Worm (Caenorhabditis elegans) whole organism, young adult: ENCODE results near the gene taf-13.

ENCODE experiments used
- F10E7.11 ChIP-seq: sonication (generic microtip); optimal IDR thresholded peaks from 2 replicates; lab custom pipeline; 2017; ENCODE audit warnings: mild to moderate bottlenecking, missing genetic modification characterization, moderate library complexity, missing compliant biosample characterization
- F22D6.2 ChIP-seq: sonication (generic microtip); optimal IDR thresholded peaks from 2 replicates; lab custom pipeline; 2016; ENCODE audit warnings: mild to moderate bottlenecking, missing genetic modification characterization, missing compliant biosample characterization
- F23B12.7 ChIP-seq: sonication (generic microtip); optimal IDR thresholded peaks from 2 replicates; lab custom pipeline; 2017; ENCODE audit warnings: missing genetic modification characterization, mild to moderate bottlenecking, missing compliant biosample characterization, antibody characterized with exemption, moderate library complexity; ENCODE audit not compliant: insufficient read depth
- F39B2.1 ChIP-seq: fragments of 200-800 bp; sonication (Bioruptor generic); IDR thresholded peaks from 2 replicates; pipeline ENCODE4 v1.3.6; 2022; ENCODE audit warnings: missing genetic modification reagents, missing genetic modification characterization, missing compliant biosample characterization
- F55B11.4 ChIP-seq: sonication (generic microtip); optimal IDR thresholded peaks from 2 replicates; lab custom pipeline; 2016; ENCODE audit warnings: missing compliant biosample characterization, missing genetic modification characterization, borderline replicate concordance; ENCODE audit not compliant: insufficient read depth
- K12H6.12 ChIP-seq: fragments of 200-800 bp; sonication (Bioruptor generic); optimal IDR thresholded peaks from 2 replicates; lab custom pipeline; 2018; ENCODE audit warnings: mild to moderate bottlenecking, missing genetic modification characterization, missing compliant biosample characterization
- T26A5.8 ChIP-seq: sonication (generic microtip); optimal IDR thresholded peaks from 2 replicates; lab custom pipeline; 2016; ENCODE audit warnings: missing genetic modification characterization, missing compliant biosample characterization
- Y67H2A.10 ChIP-seq: fragments of 200-800 bp; sonication (Bioruptor generic); conservative IDR thresholded peaks from 2 replicates; pipeline ENCODE4 v1.3.6; 2022; ENCODE audit warnings: missing genetic modification reagents, missing genetic modification characterization, missing compliant biosample characterization
- ama-1 ChIP-seq, 3 experiments: fragments of 150-350 bp in 1 of 3; sonication (generic microtip) in 2 of 3; optimal IDR thresholded peaks; 2 replicates each; lab custom pipeline; 2014 to 2018; ENCODE audit warnings: missing biosample characterization in 2 of 3, missing genetic modification characterization in 2 of 3, missing genetic modification reagents in 2 of 3
- atf-7 ChIP-seq: sonication (generic microtip); optimal IDR thresholded peaks from 2 replicates; lab custom pipeline; 2017; ENCODE audit warnings: mild to moderate bottlenecking, missing genetic modification characterization, missing compliant biosample characterization
- attf-3 ChIP-seq: fragments of 200-800 bp; sonication (Bioruptor generic); conservative IDR thresholded peaks from 2 replicates; pipeline ENCODE4 v1.3.6; 2022; ENCODE audit warnings: missing genetic modification reagents, missing genetic modification characterization, missing compliant biosample characterization
- attf-5 ChIP-seq: fragments of 200-800 bp; sonication (Bioruptor generic); optimal IDR thresholded peaks from 2 replicates; lab custom pipeline; 2018; ENCODE audit warnings: mild to moderate bottlenecking, missing genetic modification characterization, missing compliant biosample characterization
- bed-2 ChIP-seq: fragments of 200-800 bp; sonication (Bioruptor generic); IDR thresholded peaks from 2 replicates; pipeline ENCODE4 v1.3.6; 2022; ENCODE audit warnings: missing genetic modification reagents, missing genetic modification characterization, missing compliant biosample characterization
- ccch-3 ChIP-seq: fragments of 200-800 bp; sonication (Bioruptor generic); optimal IDR thresholded peaks from 2 replicates; lab custom pipeline; 2018; ENCODE audit warnings: mild to moderate bottlenecking, missing genetic modification characterization, missing compliant biosample characterization
- dpff-1 ChIP-seq: sonication (generic microtip); optimal IDR thresholded peaks from 2 replicates; lab custom pipeline; 2017; ENCODE audit warnings: mild to moderate bottlenecking, missing genetic modification characterization, missing compliant biosample characterization
- ekl-4 ChIP-seq: fragments of 200-800 bp; sonication (Bioruptor generic); IDR thresholded peaks from 2 replicates; pipeline ENCODE4 v1.3.6; 2022; ENCODE audit warnings: missing genetic modification reagents, missing genetic modification characterization, missing compliant biosample characterization
- ets-4 ChIP-seq: fragments of 200-800 bp; sonication (Bioruptor generic); optimal IDR thresholded peaks from 2 replicates; lab custom pipeline; 2018; ENCODE audit warnings: mild to moderate bottlenecking, missing genetic modification characterization, missing compliant biosample characterization
- gei-17 ChIP-seq: fragments of 200-800 bp; sonication (Bioruptor generic); optimal IDR thresholded peaks from 2 replicates; lab custom pipeline; 2018; ENCODE audit warnings: mild to moderate bottlenecking, missing genetic modification characterization, missing compliant biosample characterization
- let-526 ChIP-seq: fragments of 200-800 bp; sonication (Bioruptor generic); IDR thresholded peaks from 2 replicates; pipeline ENCODE4 v1.3.6; 2022; ENCODE audit warnings: missing genetic modification reagents, missing genetic modification characterization, missing compliant biosample characterization
- lin-35 ChIP-seq, 3 experiments: fragments of 150-350 bp in 2 of 3; sonication (generic microtip) in 1 of 3; optimal IDR thresholded peaks; 2 replicates each; lab custom pipeline; 2014 to 2018; ENCODE audit warnings: missing biosample characterization in 3 of 3, missing genetic modification characterization in 3 of 3, missing genetic modification reagents in 3 of 3
- lir-1 ChIP-seq: fragments of 200-800 bp; sonication (Bioruptor generic); conservative IDR thresholded peaks from 2 replicates; pipeline ENCODE4 v1.3.6; 2022; ENCODE audit warnings: missing genetic modification reagents, missing genetic modification characterization, missing compliant biosample characterization
- madf-6 ChIP-seq: fragments of 200-800 bp; sonication (Bioruptor generic); IDR thresholded peaks from 2 replicates; pipeline ENCODE4 v1.3.6; 2022; ENCODE audit warnings: missing genetic modification reagents, missing genetic modification characterization, missing compliant biosample characterization
- mes-4 ChIP-seq: sonication (generic microtip); optimal IDR thresholded peaks from 2 replicates; lab custom pipeline; 2016; ENCODE audit warnings: missing genotype, missing genetic modification characterization, missing compliant biosample characterization
- mxl-1 ChIP-seq: sonication (generic microtip); optimal IDR thresholded peaks from 2 replicates; lab custom pipeline; 2016; ENCODE audit warnings: missing genetic modification characterization, missing compliant biosample characterization
- nfya-2 ChIP-seq: fragments of 200-800 bp; sonication (Bioruptor generic); IDR thresholded peaks from 2 replicates; pipeline ENCODE4 v1.3.6; 2022; ENCODE audit warnings: missing genetic modification reagents, missing genetic modification characterization, missing compliant biosample characterization
- nhr-120 ChIP-seq: fragments of 200-800 bp; sonication (Bioruptor generic); IDR thresholded peaks from 2 replicates; pipeline ENCODE4 v1.3.6; 2022; ENCODE audit warnings: missing genetic modification characterization, missing compliant biosample characterization
- nhr-90 ChIP-seq: sonication (generic microtip); optimal IDR thresholded peaks from 2 replicates; lab custom pipeline; 2016; ENCODE audit warnings: missing genotype, mild to moderate bottlenecking, missing genetic modification characterization, missing compliant biosample characterization
- somi-1 ChIP-seq: fragments of 200-800 bp; sonication (Bioruptor generic); optimal IDR thresholded peaks from 2 replicates; lab custom pipeline; 2018; ENCODE audit warnings: mild to moderate bottlenecking, missing genetic modification characterization, missing compliant biosample characterization
- tbp1 ChIP-seq: fragments of 200-800 bp; sonication (Bioruptor generic); optimal IDR thresholded peaks from 2 replicates; lab custom pipeline; 2018; ENCODE audit warnings: mild to moderate bottlenecking, missing genetic modification characterization, missing compliant biosample characterization
- tbx-9 ChIP-seq: sonication (generic microtip); optimal IDR thresholded peaks from 2 replicates; lab custom pipeline; 2016; ENCODE audit warnings: borderline replicate concordance, missing genetic modification characterization, inconsistent platforms, missing compliant biosample characterization
- xnd-1 ChIP-seq: sonication (generic microtip); optimal IDR thresholded peaks from 2 replicates; lab custom pipeline; 2016; ENCODE audit warnings: missing genotype, missing genetic modification reagents, missing genetic modification characterization, missing compliant biosample characterization
- zim-3 ChIP-seq: sonication (generic microtip); optimal IDR thresholded peaks from 2 replicates; lab custom pipeline; 2017; ENCODE audit warnings: mild to moderate bottlenecking, missing genetic modification characterization, moderate library complexity, missing compliant biosample characterization
- ztf-18 ChIP-seq: sonication (generic microtip); optimal IDR thresholded peaks from 2 replicates; lab custom pipeline; 2016; ENCODE audit warnings: missing genotype, mild to moderate bottlenecking, missing genetic modification characterization, missing compliant biosample characterization
- ztf-22 ChIP-seq: fragments of 200-800 bp; sonication (Bioruptor generic); optimal IDR thresholded peaks from 2 replicates; lab custom pipeline; 2018; ENCODE audit warnings: mild to moderate bottlenecking, missing genetic modification characterization, moderate library complexity, missing compliant biosample characterization

The taf-13 gene

DNA sequence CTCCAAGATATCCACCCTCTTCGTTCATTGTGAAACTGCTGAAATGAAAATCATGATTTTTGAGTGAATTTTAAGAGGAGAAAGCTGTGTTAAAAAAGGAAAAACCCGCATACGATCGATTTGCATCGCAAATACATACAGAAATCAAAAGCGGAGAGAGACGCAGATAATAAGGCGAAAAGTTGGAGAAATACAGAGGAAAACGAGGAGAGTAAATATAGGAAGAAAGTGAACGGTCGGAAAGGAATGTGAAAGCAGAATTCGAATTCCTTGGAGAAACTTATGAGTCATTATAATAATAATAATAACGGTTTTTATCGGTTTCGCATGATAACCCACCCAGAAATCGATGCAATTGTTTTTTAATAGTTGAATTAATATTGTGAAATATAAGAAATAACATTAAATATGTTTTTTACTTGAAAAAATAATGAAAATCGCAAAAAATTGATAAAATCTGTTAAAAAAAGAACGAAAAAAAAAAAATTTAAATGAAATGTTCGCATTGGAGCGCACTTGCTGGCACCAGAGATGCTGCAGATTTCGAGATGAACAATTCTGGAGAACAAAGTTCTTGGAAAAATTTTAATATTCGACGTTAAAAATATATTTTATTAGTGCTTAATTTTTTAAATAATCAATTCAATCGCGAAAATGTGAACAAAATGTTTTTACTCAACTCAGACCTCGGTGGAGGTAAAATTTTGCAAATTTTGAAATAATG is 2.0 kb upstream of the taf-13 start, which contains the start of gene ccm-3 (continued):
- TF ChIP-seq F23B12.7 = peak; percentile 1
- no peak for TF ChIP-seq nhr-90 (tag; lab: Kevin White, UChicago)
- no peak for TF ChIP-seq xnd-1 (tag; lab: Kevin White, UChicago)
- no peak for TF ChIP-seq F10E7.11 (tag; lab: Kevin White, UChicago)
- no peak for TF ChIP-seq F55B11.4 (tag; lab: Kevin White, UChicago)
- TF ChIP-seq lin-35 (GFP tag; optimal IDR thresholded peaks at IDR 0.05; lab: Kevin White, UChicago) = peak in 1 of 3 experiments; percentile 36

DNA sequence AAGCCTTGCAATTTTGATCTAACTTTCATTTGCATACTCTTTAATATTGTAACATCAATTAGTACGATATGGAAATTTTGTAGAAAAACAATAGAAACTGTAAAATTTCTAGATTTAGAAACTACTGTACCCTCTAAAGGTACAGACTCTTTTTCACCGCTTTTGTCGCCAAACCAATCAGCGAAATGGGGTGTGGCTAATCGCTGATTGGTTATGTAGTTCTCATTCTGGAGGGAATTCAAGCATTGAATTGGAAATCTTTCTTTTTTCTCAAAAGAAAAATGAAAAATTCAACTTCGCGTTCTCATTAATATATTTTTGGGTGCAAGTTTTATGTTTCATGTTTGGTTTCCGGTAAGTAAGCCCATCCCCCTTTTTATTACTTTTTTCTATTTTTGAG is 1.9 kb downstream of the taf-13 start:
- TF ChIP-seq ztf-18 (tag; lab: Kevin White, UChicago) = no peak
- no peak for TF ChIP-seq madf-6 (GFP tag; lab: Robert Waterston, UW)
- no peak for TF ChIP-seq lir-1
- TF ChIP-seq ekl-4 (GFP tag; lab: Robert Waterston, UW) = no peak

DNA sequence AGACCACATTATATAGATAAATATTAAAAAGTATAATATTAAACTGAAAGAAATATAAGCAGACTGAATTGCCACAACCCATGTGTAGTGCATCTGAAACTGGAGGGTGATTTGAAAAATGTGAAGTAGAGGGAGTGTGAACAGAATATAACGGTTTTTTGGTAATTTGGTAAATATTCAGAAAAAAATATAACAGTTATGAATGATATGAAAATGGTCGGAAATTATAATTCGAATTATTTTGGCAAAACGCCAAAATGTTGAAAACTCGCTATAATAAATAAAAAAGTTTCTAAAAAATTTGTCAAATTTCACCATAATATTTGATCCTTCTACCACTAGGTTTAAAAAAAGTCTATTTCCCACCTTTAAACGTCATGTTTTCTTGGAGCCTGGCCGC is 3.2 kb downstream of the taf-13 start, which contains the start of gene srv-2:
TSS of gene srv-2 (minus strand) at position 101 of the 400 bp plus-strand sequence.
- TF ChIP-seq atf-7 (no peak), ets-4 (GFP tag; lab: Kevin White, UChicago) (no peak), ccch-3 (GFP tag; lab: Kevin White, UChicago) (no peak), F22D6.2 (tag; lab: Kevin White, UChicago) (no peak), bed-2 (GFP tag; lab: Robert Waterston, UW) (no peak), ama-1 (optimal IDR thresholded peaks at IDR 0.05; lab: Kevin White, UChicago) (no peak), ama-1 (GFP tag; optimal IDR thresholded peaks at IDR 0.05; lab: Kevin White, UChicago) (no peak), tbx-9 (tag; lab: Kevin White, UChicago) (no peak)

DNA sequence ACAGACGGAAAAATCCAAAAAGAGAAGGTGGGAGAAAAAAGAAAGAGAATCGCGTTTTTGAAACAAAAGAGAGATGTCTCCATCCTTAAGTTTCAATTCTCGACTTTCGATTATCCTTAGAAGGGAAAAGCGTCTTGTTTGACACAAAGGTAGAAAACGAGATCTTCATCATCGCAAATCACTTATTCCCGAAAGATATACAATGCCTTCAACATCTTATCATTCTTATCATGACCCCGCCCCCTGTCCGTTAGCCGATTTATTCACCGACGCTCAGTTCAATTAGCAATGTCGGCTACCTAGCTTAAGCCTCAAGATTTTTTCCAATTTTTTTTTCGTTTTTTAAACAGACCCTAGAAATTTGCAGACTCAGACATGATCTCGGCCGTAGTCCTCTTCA is 6.4 kb downstream of the taf-13 start, which contains the start of gene C14A4.9:
TSS of gene C14A4.9 (plus strand) at position 368 of the 400 bp plus-strand sequence.
- no peak for TF ChIP-seq T26A5.8 (tag; lab: Kevin White, UChicago)
- TF ChIP-seq K12H6.12 (tag; lab: Kevin White, UChicago) = no peak
- no peak for TF ChIP-seq let-526
- no peak for TF ChIP-seq somi-1
- TF ChIP-seq zim-3 (tag; lab: Kevin White, UChicago) = no peak
- no peak for TF ChIP-seq dpff-1 (tag; lab: Kevin White, UChicago)
- TF ChIP-seq attf-3 (GFP tag; lab: Robert Waterston, UW) = no peak
- no peak for TF ChIP-seq xnd-1 (tag; lab: Kevin White, UChicago)
- no peak for TF ChIP-seq nfya-2 (GFP tag; lab: Robert Waterston, UW)
- TF ChIP-seq ztf-22 (GFP tag; lab: Kevin White, UChicago) = no peak
- no peak for TF ChIP-seq F39B2.1 (GFP tag; lab: Robert Waterston, UW)
- TF ChIP-seq mxl-1 (tag; lab: Kevin White, UChicago) = no peak
- no peak for TF ChIP-seq attf-5 (GFP tag; lab: Kevin White, UChicago)
- TF ChIP-seq mes-4 = no peak
- no peak for TF ChIP-seq gei-17 (GFP tag; lab: Kevin White, UChicago)
- no peak for TF ChIP-seq Y67H2A.10 (GFP tag; lab: Robert Waterston, UW)
- TF ChIP-seq nhr-120 = no peak
- TF ChIP-seq tbp1 = no peak
